Worm (Caenorhabditis elegans) whole organism, early embryonic: Measurements from ENCODE around the gene grd-6.

Experiments used
- B0310.2 ChIP-seq: sonication (generic microtip); optimal IDR thresholded peaks from 2 replicates; lab custom pipeline; 2016; ENCODE audit warnings: mild to moderate bottlenecking, missing genetic modification characterization, missing compliant biosample characterization
- F13C5.2 ChIP-seq: sonication (generic microtip); optimal IDR thresholded peaks from 2 replicates; lab custom pipeline; 2017; ENCODE audit warnings: mild to moderate bottlenecking, missing genetic modification characterization, inconsistent platforms, missing compliant biosample characterization
- aly-1 ChIP-seq: sonication (generic microtip); optimal IDR thresholded peaks from 2 replicates; lab custom pipeline; 2016; ENCODE audit warnings: missing genetic modification characterization, missing compliant biosample characterization
- ceh-13 ChIP-seq: fragments of 200-800 bp; sonication (Bioruptor generic); optimal IDR thresholded peaks from 2 replicates; lab custom pipeline; 2018; ENCODE audit warnings: mild to moderate bottlenecking, missing genetic modification characterization, missing compliant biosample characterization
- ceh-36 ChIP-seq: sonication (generic microtip); optimal IDR thresholded peaks from 2 replicates; lab custom pipeline; 2016; ENCODE audit warnings: missing genetic modification characterization, inconsistent platforms, missing compliant biosample characterization
- ets-7 ChIP-seq: sonication (generic microtip); optimal IDR thresholded peaks from 2 replicates; lab custom pipeline; 2016; ENCODE audit warnings: missing genotype, missing genetic modification characterization, missing compliant biosample characterization
- flt-1 ChIP-seq: fragments of 200-800 bp; sonication (Bioruptor generic); IDR thresholded peaks from 2 replicates; pipeline ENCODE4 v1.3.6; 2022; ENCODE audit warnings: missing genetic modification characterization, missing compliant biosample characterization
- hmbx-1 ChIP-seq: sonication (generic microtip); optimal IDR thresholded peaks from 2 replicates; lab custom pipeline; 2016; ENCODE audit warnings: mild to moderate bottlenecking, missing genetic modification characterization, missing compliant biosample characterization
- hmg-4 ChIP-seq: fragments of 200-800 bp; sonication (Bioruptor generic); optimal IDR thresholded peaks from 2 replicates; lab custom pipeline; 2018; ENCODE audit warnings: mild to moderate bottlenecking, missing genetic modification characterization, missing compliant biosample characterization
- hnd-1 ChIP-seq: sonication (generic microtip); optimal IDR thresholded peaks from 2 replicates; lab custom pipeline; 2016; ENCODE audit warnings: missing genetic modification characterization, missing compliant biosample characterization
- pes-1 ChIP-seq: fragments of 200-800 bp; sonication (Bioruptor generic); IDR thresholded peaks from 2 replicates; pipeline ENCODE4 v1.3.6; 2022; ENCODE audit warnings: missing genetic modification reagents, missing genetic modification characterization, missing compliant biosample characterization
- scrt-1 ChIP-seq: fragments of 200-800 bp; sonication (Bioruptor generic); IDR thresholded peaks from 2 replicates; pipeline ENCODE4 v1.3.6; 2022; ENCODE audit warnings: missing genetic modification characterization, missing compliant biosample characterization
- sea-1 ChIP-seq: fragments of 200-800 bp; sonication (Bioruptor generic); conservative IDR thresholded peaks from 2 replicates; pipeline ENCODE4 v1.3.6; 2022; ENCODE audit warnings: missing genetic modification characterization, missing compliant biosample characterization
- tbx-11 ChIP-seq: fragments of 200-800 bp; sonication (Bioruptor generic); IDR thresholded peaks from 2 replicates; pipeline ENCODE4 v1.3.6; 2022; ENCODE audit warnings: missing genetic modification characterization, missing compliant biosample characterization
- tbx-37 ChIP-seq: fragments of 200-800 bp; sonication (Bioruptor generic); conservative IDR thresholded peaks from 2 replicates; pipeline ENCODE4 v1.3.6; 2022; ENCODE audit warnings: missing genetic modification reagents, missing genetic modification characterization, missing compliant biosample characterization
- tra-4 ChIP-seq: sonication (generic microtip); optimal IDR thresholded peaks from 2 replicates; lab custom pipeline; 2017; ENCODE audit warnings: missing genetic modification characterization, missing compliant biosample characterization

The grd-6 gene

ce11 chrV:9217158-9217557 lies 4.5 kb upstream of the grd-6 start, which contains the start of gene pacs-1:
Gene pacs-1 (minus strand): TSS chrV:9217258.
- TF ChIP-seq scrt-1 (GFP tag; lab: Robert Waterston, UW), result no peak
- no peak for TF ChIP-seq hmbx-1 (tag; lab: Kevin White, UChicago)
- TF ChIP-seq tbx-37, result no peak
- no peak for TF ChIP-seq sea-1 (GFP tag; lab: Robert Waterston, UW)
- TF ChIP-seq ceh-13 (GFP tag; lab: Kevin White, UChicago), result no peak

DNA sequence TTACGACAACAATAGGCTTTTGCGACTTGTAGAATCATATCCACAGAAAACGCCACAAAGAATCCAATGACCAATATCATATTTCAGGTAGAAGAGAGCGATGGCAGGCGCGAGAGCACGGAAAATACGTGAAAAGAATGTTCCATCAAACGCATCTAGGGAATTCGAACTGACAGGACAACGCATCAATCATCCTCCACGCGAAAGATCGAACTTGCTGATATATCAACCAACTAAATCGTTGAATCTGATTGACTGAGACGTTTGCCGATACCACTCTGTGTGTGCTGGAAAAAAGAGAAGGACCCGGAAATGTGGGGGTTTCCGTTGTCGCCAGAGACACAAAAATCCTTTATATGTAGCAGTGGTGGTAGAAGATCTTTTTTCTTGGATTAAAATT lies 3.5 kb upstream of the grd-6 start:
- no peak for TF ChIP-seq tbx-11 (GFP tag; lab: Robert Waterston, UW)
- no peak for TF ChIP-seq pes-1
- no peak for TF ChIP-seq ceh-36
- no peak for TF ChIP-seq tbx-37
- TF ChIP-seq flt-1 (GFP tag; lab: Robert Waterston, UW), result no peak

DNA sequence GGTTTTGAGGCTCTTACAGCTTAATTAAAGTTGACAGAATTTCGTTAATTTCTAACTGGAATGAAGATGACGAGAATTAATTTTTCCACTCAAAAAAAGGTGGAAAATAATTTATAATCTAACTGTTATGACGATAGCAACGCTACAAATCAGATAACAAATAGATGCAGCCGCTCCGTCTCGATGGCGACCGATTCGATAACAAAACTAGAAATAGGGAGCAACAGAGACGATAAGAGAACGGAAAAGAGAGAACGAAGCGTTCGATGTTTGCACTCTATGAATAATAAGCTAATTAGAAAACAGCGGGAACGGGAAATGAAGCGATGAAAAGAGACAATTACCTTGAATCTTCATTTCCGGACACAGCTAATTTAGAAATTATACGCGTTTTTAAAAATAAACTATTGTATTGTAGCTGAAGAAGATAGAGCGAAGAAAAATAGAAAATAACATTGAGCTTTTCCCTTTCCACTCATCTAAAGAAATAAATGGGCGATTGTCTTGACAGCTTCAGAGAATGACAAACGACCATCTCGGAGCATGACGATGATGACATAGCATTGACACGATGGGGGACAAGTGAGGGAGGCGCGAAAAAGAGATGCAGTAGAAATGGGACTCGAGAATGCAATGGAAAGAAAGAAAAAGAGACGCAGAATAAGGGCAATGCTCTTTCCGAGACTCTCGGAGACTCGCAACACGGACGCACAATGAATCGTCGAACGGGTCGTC lies 2.8 kb upstream of the grd-6 start:
- no peak for TF ChIP-seq B0310.2 (tag; lab: Kevin White, UChicago)
- 0 out of 2 replicates have a peak, but pooled peaks have one; percentile 32 for TF ChIP-seq tbx-11 (GFP tag; lab: Robert Waterston, UW)

DNA sequence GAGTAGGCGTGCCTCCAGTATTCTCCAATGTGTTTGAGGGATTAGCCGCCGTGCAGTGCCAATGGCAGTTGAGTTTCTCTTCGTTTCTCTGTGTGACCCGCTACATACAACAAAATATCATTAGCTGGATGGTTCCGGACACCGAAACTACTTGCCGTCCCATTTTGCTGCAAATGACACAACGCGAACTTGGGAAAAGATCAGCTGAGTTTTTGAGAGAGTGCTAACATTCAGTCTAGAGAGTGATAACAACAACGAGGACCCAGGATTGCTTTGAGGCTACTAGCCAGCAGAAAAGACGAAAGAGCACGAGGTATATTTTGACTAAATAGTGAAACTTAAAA lies 2.3 kb upstream of the grd-6 start:
- TF ChIP-seq ceh-36, result peak; percentile 44
- no peak for TF ChIP-seq sea-1 (GFP tag; lab: Robert Waterston, UW)

ce11 chrV:9220444-9220843 lies 1.2 kb upstream of the grd-6 start:
- no peak for TF ChIP-seq scrt-1 (GFP tag; lab: Robert Waterston, UW)
- peak; percentile 14 for TF ChIP-seq F13C5.2 (tag; lab: Kevin White, UChicago)

- TF ChIP-seq tbx-37, result no peak
- TF ChIP-seq flt-1 (GFP tag; lab: Robert Waterston, UW), result no peak
- no peak for TF ChIP-seq ets-7 (tag; lab: Kevin White, UChicago)
- no peak for TF ChIP-seq sea-1 (GFP tag; lab: Robert Waterston, UW)
- no peak for TF ChIP-seq F13C5.2 (tag; lab: Kevin White, UChicago)
- TF ChIP-seq ceh-13 (GFP tag; lab: Kevin White, UChicago), result no peak
- no peak for TF ChIP-seq tbx-11 (GFP tag; lab: Robert Waterston, UW)
- no peak for TF ChIP-seq pes-1
- no peak for TF ChIP-seq ceh-36
- no peak for TF ChIP-seq tra-4 (tag; lab: Kevin White, UChicago)
- no peak for TF ChIP-seq hmbx-1 (tag; lab: Kevin White, UChicago)
- no peak for TF ChIP-seq scrt-1 (GFP tag; lab: Robert Waterston, UW)
- no peak for TF ChIP-seq B0310.2 (tag; lab: Kevin White, UChicago)
- no peak for TF ChIP-seq hmg-4 (GFP tag; lab: Kevin White, UChicago)
- TF ChIP-seq aly-1 (tag; lab: Kevin White, UChicago), result no peak
- TF ChIP-seq hnd-1 (tag; lab: Kevin White, UChicago), result no peak
These were observed 1.2 kb downstream of the grd-6 start for ce11 chrV:9222819-9223218.

DNA sequence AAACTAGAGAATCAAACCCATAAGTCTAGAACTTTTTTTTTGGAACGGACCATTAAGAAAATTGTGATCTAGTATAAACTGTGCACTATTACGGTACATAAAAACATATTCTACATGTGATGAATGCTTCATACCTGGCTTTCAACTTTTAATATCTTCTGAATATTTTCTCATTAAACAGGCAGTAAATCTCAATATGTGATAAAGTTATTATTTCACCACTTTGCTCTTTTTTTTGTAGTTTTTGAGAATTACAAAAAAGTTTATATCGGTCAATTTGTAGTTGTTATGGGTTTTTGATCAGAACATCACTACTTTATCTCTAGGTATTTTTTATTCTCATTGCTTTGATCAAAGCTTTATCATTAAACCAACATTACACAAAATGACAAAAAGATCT lies 2.7 kb downstream of the grd-6 start:
- no peak for TF ChIP-seq tra-4 (tag; lab: Kevin White, UChicago)
- TF ChIP-seq hmbx-1 (tag; lab: Kevin White, UChicago), result no peak
- no peak for TF ChIP-seq hmg-4 (GFP tag; lab: Kevin White, UChicago)
- TF ChIP-seq tbx-37, result no peak
- no peak for TF ChIP-seq B0310.2 (tag; lab: Kevin White, UChicago)
- TF ChIP-seq ceh-13 (GFP tag; lab: Kevin White, UChicago), result no peak
- no peak for TF ChIP-seq pes-1
- no peak for TF ChIP-seq tbx-11 (GFP tag; lab: Robert Waterston, UW)

ce11 chrV:9224981-9225380 lies 3.3 kb downstream of the grd-6 start:
- no peak for TF ChIP-seq sea-1 (GFP tag; lab: Robert Waterston, UW)
- TF ChIP-seq pes-1, result no peak
- TF ChIP-seq ceh-13 (GFP tag; lab: Kevin White, UChicago), result no peak
- no peak for TF ChIP-seq aly-1 (tag; lab: Kevin White, UChicago)
- TF ChIP-seq flt-1 (GFP tag; lab: Robert Waterston, UW), result no peak
- TF ChIP-seq hmbx-1 (tag; lab: Kevin White, UChicago), result no peak
- TF ChIP-seq hmg-4 (GFP tag; lab: Kevin White, UChicago), result no peak
- TF ChIP-seq F13C5.2 (tag; lab: Kevin White, UChicago), result no peak
- TF ChIP-seq ets-7 (tag; lab: Kevin White, UChicago), result no peak

DNA sequence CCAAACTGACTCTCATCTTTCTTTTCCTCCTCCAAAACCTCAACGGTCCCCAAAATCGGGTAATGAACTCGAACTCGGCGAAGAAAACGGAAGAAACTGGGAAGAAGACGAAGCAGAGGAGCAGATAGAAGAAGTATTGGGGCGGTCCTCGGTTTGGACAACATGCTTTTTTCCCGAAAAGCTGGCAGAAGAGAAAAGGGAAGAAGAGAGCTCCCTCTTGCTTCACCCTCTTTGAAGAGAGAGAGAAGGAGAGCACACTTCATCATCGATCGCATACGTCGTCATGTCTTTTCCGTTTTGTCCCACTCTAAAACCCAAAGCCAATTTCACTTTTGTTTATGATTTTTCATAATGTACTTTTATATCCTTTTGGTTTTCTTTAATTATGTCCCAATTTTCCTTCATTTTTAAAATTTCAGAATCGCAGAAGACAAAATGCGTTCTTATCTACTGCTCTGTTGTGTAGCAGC lies 4.0 kb downstream of the grd-6 start, which contains the start of gene F07C3.2:
TSS of gene F07C3.2 (plus strand) at position 420 of the 470 bp plus-strand sequence.
- no peak for TF ChIP-seq scrt-1 (GFP tag; lab: Robert Waterston, UW)
